Worm (Caenorhabditis elegans): Measurements from ENCODE around the gene ZK666.15.

DNA sequence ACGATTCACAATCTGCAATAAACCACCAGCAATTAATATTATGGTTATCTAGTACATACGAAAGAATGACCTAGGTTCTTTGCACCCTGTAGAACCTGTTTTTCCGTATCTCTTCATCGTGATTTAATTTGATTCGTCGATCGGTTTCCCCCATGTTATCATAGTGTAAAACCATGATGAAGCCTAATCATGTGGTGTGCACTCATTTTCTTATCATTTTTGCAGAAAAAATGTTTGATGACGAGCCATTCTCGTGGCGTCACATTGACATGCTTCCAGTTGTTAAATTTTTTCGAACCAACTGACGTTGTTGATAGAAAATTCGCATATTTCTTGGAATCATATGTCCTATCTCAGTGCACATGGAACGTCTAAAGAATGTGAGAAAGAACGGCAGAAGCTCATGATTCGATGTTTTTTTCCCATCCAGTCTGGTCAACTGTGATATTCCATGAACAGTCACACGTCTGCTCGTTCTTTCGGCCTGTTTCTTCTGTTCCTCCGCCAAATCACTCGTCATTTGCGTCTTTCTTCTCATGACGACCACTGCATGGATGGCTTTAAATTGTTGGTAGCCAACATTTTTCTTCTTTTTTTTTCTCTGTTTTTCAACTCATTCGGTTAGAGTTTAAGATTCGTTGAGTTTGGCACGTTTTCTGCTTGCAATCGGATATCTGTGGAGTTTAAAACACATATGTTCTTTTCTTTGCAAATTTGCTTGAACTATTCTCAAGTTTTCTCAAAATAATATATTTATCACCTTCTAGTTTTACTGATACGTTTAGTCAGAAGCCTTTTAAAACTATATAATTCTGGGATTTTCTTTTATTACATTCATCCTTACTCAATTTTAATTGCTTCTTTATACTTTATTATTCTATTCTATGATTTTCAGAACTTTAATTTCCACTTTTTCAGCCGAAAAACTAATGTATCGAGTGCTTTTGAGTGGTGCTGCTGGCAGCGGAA lies 39.2 kb upstream of the ZK666.15 start, which contains the start of gene ZK673.2:
- TF ChIP-seq flt-1 (GFP tag; IDR thresholded peaks at IDR 0.05) = no peak
- TF ChIP-seq ztf-29 (GFP tag; IDR thresholded peaks at IDR 0.05) = no peak
- TF ChIP-seq med-1 (GFP tag; optimal IDR thresholded peaks at IDR 0.05; ENCODE audit: insufficient read depth) = no peak
- TF ChIP-seq ref-1 (GFP tag; conservative IDR thresholded peaks at IDR 0.05) = no peak
- no peak for TF ChIP-seq cog-1 (tag; optimal IDR thresholded peaks at IDR 0.05)

Data from whole organism, midembryonic.